Worm (Caenorhabditis elegans) whole organism, L3 larva: ENCODE measurements around the gene C17G10.10.

Experiments used
- R02D3.7 ChIP-seq: fragments of 150-350 bp; optimal IDR thresholded peaks from 2 replicates; lab custom pipeline; 2014; ENCODE audit warnings: missing biosample characterization, missing genetic modification characterization
- aly-2 ChIP-seq: fragments of 150-350 bp; optimal IDR thresholded peaks from 2 replicates; lab custom pipeline; 2014; ENCODE audit warnings: missing biosample characterization, missing genetic modification characterization
- egl-27 ChIP-seq: sonication (generic microtip); optimal IDR thresholded peaks from 4 replicates; lab custom pipeline; 2017; ENCODE audit warnings: missing biosample characterization, missing genetic modification reagents, missing genetic modification characterization
- eor-1 ChIP-seq, 2 experiments: fragments of 150-350 bp; optimal IDR thresholded peaks; 2 replicates each; lab custom pipeline; 2014 to 2018; ENCODE audit warnings: missing biosample characterization in 2 of 2, missing genetic modification characterization in 2 of 2
- fkh-10 ChIP-seq: sonication (generic microtip); optimal IDR thresholded peaks from 2 replicates; lab custom pipeline; 2017; ENCODE audit warnings: missing biosample characterization, missing genetic modification reagents, missing genetic modification characterization
- mdl-1 ChIP-seq: fragments of 150-350 bp; optimal IDR thresholded peaks from 2 replicates; lab custom pipeline; 2014; ENCODE audit warnings: missing biosample characterization, missing genetic modification characterization
- nhr-237 ChIP-seq: fragments of 150-350 bp; optimal IDR thresholded peaks from 2 replicates; lab custom pipeline; 2014; ENCODE audit warnings: missing biosample characterization, missing genetic modification characterization
- nhr-76 ChIP-seq: fragments of 150-350 bp; sonication (generic microtip); optimal IDR thresholded peaks from 5 replicates; lab custom pipeline; 2014; ENCODE audit warnings: missing biosample characterization, missing genetic modification characterization
- skn-1 ChIP-seq: fragments of 150-350 bp; optimal IDR thresholded peaks from 2 replicates; lab custom pipeline; 2014; ENCODE audit warnings: missing biosample characterization, missing genetic modification characterization

DNA sequence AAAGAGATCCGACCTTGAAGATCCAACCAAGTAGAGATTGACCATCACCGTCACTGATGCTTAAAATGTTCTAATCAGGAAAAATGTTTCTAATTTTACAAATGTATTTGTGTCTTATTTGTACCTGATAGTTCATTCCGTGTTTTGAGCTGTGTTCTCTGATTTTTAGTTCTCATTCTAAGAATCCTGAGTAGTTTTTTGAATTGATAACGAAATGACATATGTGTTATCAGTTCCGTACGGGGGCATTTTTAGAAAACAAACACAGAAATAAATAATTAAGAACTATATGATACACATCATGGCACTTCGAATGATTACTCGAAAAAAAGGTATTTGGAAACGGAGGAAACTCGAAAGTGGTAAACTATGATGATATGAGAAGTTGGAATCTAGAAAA is 43.7 kb downstream of the C17G10.10 start:
- TF ChIP-seq R02D3.7 (tag; lab: Kevin White, UChicago) (no peak), nhr-76 (tag; lab: Kevin White, UChicago) (no peak), eor-1 (tag; optimal IDR thresholded peaks at IDR 0.05; lab: Kevin White, UChicago) (no peak), skn-1 (tag; lab: Kevin White, UChicago) (no peak), mdl-1 (no peak), nhr-237 (tag; lab: Kevin White, UChicago) (no peak), aly-2 (tag; lab: Kevin White, UChicago) (no peak), fkh-10 (GFP tag; lab: Kevin White, UChicago) (no peak), egl-27 (tag; lab: Kevin White, UChicago) (no peak)
